Worm (Caenorhabditis elegans) whole organism, midembryonic: Measurements from ENCODE around the gene F43D2.3.

Experiments used
- cog-1 ChIP-seq: sonication (generic microtip); optimal IDR thresholded peaks from 2 replicates; lab custom pipeline; 2016; ENCODE audit warnings: missing genetic modification characterization, missing compliant biosample characterization
- med-1 ChIP-seq: sonication (generic microtip); optimal IDR thresholded peaks from 2 replicates; lab custom pipeline; 2017; ENCODE audit warnings: missing genetic modification characterization, mild to moderate bottlenecking, missing compliant biosample characterization, antibody characterized with exemption, missing genetic modification reagents; ENCODE audit not compliant: insufficient read depth
- ref-1 ChIP-seq: fragments of 200-800 bp; sonication (Bioruptor generic); conservative IDR thresholded peaks from 2 replicates; pipeline ENCODE4 v1.3.6; 2022; ENCODE audit warnings: missing genetic modification reagents, missing genetic modification characterization, missing compliant biosample characterization
- tab-1 ChIP-seq: fragments of 200-800 bp; sonication (Bioruptor generic); IDR thresholded peaks from 2 replicates; pipeline ENCODE4 v1.3.6; 2022; ENCODE audit warnings: missing genetic modification characterization, missing compliant biosample characterization

ce11 chrV:14615671-14616070 lies 16.0 kb upstream of the F43D2.3 start:
- TF ChIP-seq cog-1 (tag; lab: Kevin White, UChicago), result no peak
- no peak for TF ChIP-seq med-1 (GFP tag; lab: Kevin White, UChicago)
- no peak for TF ChIP-seq ref-1 (GFP tag; lab: Robert Waterston, UW)
- TF ChIP-seq tab-1 (GFP tag; lab: Robert Waterston, UW), result no peak
